Worm (Caenorhabditis elegans) whole organism, L1 larva: Measurements from ENCODE around the gene pbs-6.

Experiments used
- F16B12.6 ChIP-seq: fragments of 150-350 bp; optimal IDR thresholded peaks from 2 replicates; lab custom pipeline; 2014; ENCODE audit warnings: missing biosample characterization, missing genetic modification characterization
- alr-1 ChIP-seq: fragments of 200-800 bp; sonication (Bioruptor generic); optimal IDR thresholded peaks from 2 replicates; lab custom pipeline; 2018; ENCODE audit warnings: borderline replicate concordance, mild to moderate bottlenecking, missing genetic modification characterization, missing compliant biosample characterization
- aly-2 ChIP-seq: fragments of 150-350 bp; optimal IDR thresholded peaks from 2 replicates; lab custom pipeline; 2014; ENCODE audit warnings: missing biosample characterization, missing genetic modification characterization
- ama-1 ChIP-seq: fragments of 150-350 bp; optimal IDR thresholded peaks from 2 replicates; lab custom pipeline; 2014
- blmp-1 ChIP-seq: fragments of 150-350 bp; optimal IDR thresholded peaks from 2 replicates; lab custom pipeline; 2014; ENCODE audit warnings: missing biosample characterization, missing genetic modification characterization
- ceh-82 ChIP-seq, 3 experiments: fragments of 150-350 bp in 1 of 3; sonication (generic microtip) in 2 of 3; optimal IDR thresholded peaks; 2 replicates each; lab custom pipeline; 2014 to 2017; ENCODE audit warnings: missing biosample characterization in 3 of 3, missing genetic modification characterization in 3 of 3
- ceh-88 ChIP-seq: fragments of 200-800 bp; sonication (Bioruptor generic); IDR thresholded peaks from 2 replicates; pipeline ENCODE4 v1.3.6; 2022; ENCODE audit warnings: missing genetic modification characterization, missing compliant biosample characterization
- ces-1 ChIP-seq: fragments of 150-350 bp; optimal IDR thresholded peaks from 2 replicates; lab custom pipeline; 2014; ENCODE audit warnings: missing biosample characterization, missing genetic modification reagents, missing genetic modification characterization
- dpl-1 ChIP-seq, 3 experiments: fragments of 150-350 bp in 2 of 3; sonication (generic microtip) in 1 of 3; optimal IDR thresholded peaks; 2 replicates each; lab custom pipeline; 2014 to 2017; ENCODE audit warnings: missing biosample characterization in 3 of 3, missing genetic modification characterization in 3 of 3, missing genetic modification reagents in 3 of 3
- dsc-1 ChIP-seq: sonication (generic microtip); optimal IDR thresholded peaks from 2 replicates; lab custom pipeline; 2016; ENCODE audit warnings: mild to moderate bottlenecking, missing genetic modification characterization, missing compliant biosample characterization
- efl-1 ChIP-seq, 4 experiments: fragments of 150-350 bp; optimal IDR thresholded peaks in 3 of 4; peaks in 1 of 4; 1 replicate in 1 of 4; 2 replicates in 3 of 4; lab custom pipeline; 2014; ENCODE audit warnings: missing biosample characterization in 2 of 4, missing genetic modification characterization in 2 of 4, missing genetic modification reagents in 2 of 4
- efl-3 ChIP-seq: fragments of 200-800 bp; sonication (Bioruptor generic); optimal IDR thresholded peaks from 2 replicates; lab custom pipeline; 2018; ENCODE audit warnings: mild to moderate bottlenecking, missing genetic modification characterization, missing compliant biosample characterization
- egl-13 ChIP-seq: sonication (generic microtip); optimal IDR thresholded peaks from 2 replicates; lab custom pipeline; 2016; ENCODE audit warnings: missing genotype, missing genetic modification reagents, missing genetic modification characterization, missing compliant biosample characterization
- fkh-10 ChIP-seq: sonication (generic microtip); optimal IDR thresholded peaks from 2 replicates; lab custom pipeline; 2017; ENCODE audit warnings: missing biosample characterization, missing genetic modification reagents, missing genetic modification characterization
- fkh-4 ChIP-seq: sonication (generic microtip); optimal IDR thresholded peaks from 2 replicates; lab custom pipeline; 2016; ENCODE audit warnings: missing compliant biosample characterization, missing genetic modification characterization, borderline replicate concordance
- fkh-8 ChIP-seq: sonication (generic microtip); optimal IDR thresholded peaks from 2 replicates; lab custom pipeline; 2016; ENCODE audit warnings: mild to moderate bottlenecking, missing genetic modification characterization, missing compliant biosample characterization
- hlh-4 ChIP-seq: sonication (generic microtip); optimal IDR thresholded peaks from 2 replicates; lab custom pipeline; 2016; ENCODE audit warnings: mild to moderate bottlenecking, missing genetic modification characterization, missing compliant biosample characterization
- hpl-2 ChIP-seq: fragments of 150-350 bp; optimal IDR thresholded peaks from 2 replicates; lab custom pipeline; 2014; ENCODE audit warnings: missing biosample characterization, missing genetic modification reagents, missing genetic modification characterization
- isw-1 ChIP-seq: fragments of 200-800 bp; sonication (Bioruptor generic); IDR thresholded peaks from 2 replicates; pipeline ENCODE4 v1.3.6; 2022; ENCODE audit warnings: missing genetic modification characterization, missing compliant biosample characterization
- jun-1 ChIP-seq: fragments of 150-350 bp; optimal IDR thresholded peaks from 2 replicates; lab custom pipeline; 2014; ENCODE audit warnings: missing biosample characterization, missing genetic modification reagents, missing genetic modification characterization
- lin-14 ChIP-seq: fragments of 200-800 bp; sonication (Bioruptor generic); optimal IDR thresholded peaks from 2 replicates; lab custom pipeline; 2018; ENCODE audit warnings: mild to moderate bottlenecking, missing genetic modification characterization, moderate library complexity, missing compliant biosample characterization
- lin-15B ChIP-seq: fragments of 150-350 bp; sonication (generic microtip); optimal IDR thresholded peaks from 3 replicates; lab custom pipeline; 2014; ENCODE audit warnings: missing biosample characterization, missing genetic modification characterization
- lin-35 ChIP-seq, 2 experiments: fragments of 150-350 bp; optimal IDR thresholded peaks; 2 replicates each; lab custom pipeline; 2014; ENCODE audit warnings: missing biosample characterization in 2 of 2, missing genetic modification characterization in 2 of 2, missing genetic modification reagents in 2 of 2
- lin-39 ChIP-seq: fragments of 150-350 bp; optimal IDR thresholded peaks from 2 replicates; lab custom pipeline; 2014; ENCODE audit warnings: missing biosample characterization, missing genetic modification reagents, missing genetic modification characterization
- lir-3 ChIP-seq: sonication (generic microtip); optimal IDR thresholded peaks from 2 replicates; lab custom pipeline; 2016; ENCODE audit warnings: mild to moderate bottlenecking, missing genetic modification characterization, moderate library complexity, missing compliant biosample characterization; ENCODE audit not compliant: poor library complexity
- lsy-2 ChIP-seq, 2 experiments: fragments of 150-350 bp; optimal IDR thresholded peaks; 2 replicates each; lab custom pipeline; 2014; ENCODE audit warnings: missing biosample characterization in 2 of 2, missing genetic modification characterization in 2 of 2
- mdl-1 ChIP-seq, 2 experiments: fragments of 150-350 bp; optimal IDR thresholded peaks; 2 replicates each; lab custom pipeline; 2014 to 2017; ENCODE audit warnings: missing biosample characterization in 2 of 2, missing genetic modification characterization in 2 of 2, inconsistent platforms in 1 of 2
- mep-1 ChIP-seq: fragments of 150-350 bp; optimal IDR thresholded peaks from 2 replicates; lab custom pipeline; 2014; ENCODE audit warnings: missing biosample characterization, missing genetic modification characterization
- nhr-12 ChIP-seq: sonication (generic microtip); optimal IDR thresholded peaks from 2 replicates; lab custom pipeline; 2017; ENCODE audit warnings: missing biosample characterization, missing genetic modification characterization
- nhr-19 ChIP-seq: fragments of 200-800 bp; sonication (Bioruptor generic); conservative IDR thresholded peaks from 2 replicates; pipeline ENCODE4 v1.3.6; 2022; ENCODE audit warnings: missing genetic modification characterization, missing compliant biosample characterization
- nhr-20 ChIP-seq: sonication (generic microtip); optimal IDR thresholded peaks from 2 replicates; lab custom pipeline; 2016; ENCODE audit warnings: mild to moderate bottlenecking, missing genetic modification characterization, missing compliant biosample characterization
- nhr-237 ChIP-seq: fragments of 150-350 bp; optimal IDR thresholded peaks from 2 replicates; lab custom pipeline; 2014; ENCODE audit warnings: missing biosample characterization, missing genetic modification characterization
- nhr-71 ChIP-seq: sonication (generic microtip); optimal IDR thresholded peaks from 2 replicates; lab custom pipeline; 2016; ENCODE audit warnings: mild to moderate bottlenecking, missing genetic modification characterization, moderate library complexity, missing compliant biosample characterization
- nhr-76 ChIP-seq: sonication (generic microtip); optimal IDR thresholded peaks from 2 replicates; lab custom pipeline; 2017; ENCODE audit warnings: missing biosample characterization, missing genetic modification characterization
- pax-3 ChIP-seq: fragments of 200-800 bp; sonication (Bioruptor generic); optimal IDR thresholded peaks from 2 replicates; lab custom pipeline; 2018; ENCODE audit warnings: mild to moderate bottlenecking, missing genetic modification characterization, moderate library complexity, missing compliant biosample characterization
- pqm-1 ChIP-seq: sonication (generic microtip); optimal IDR thresholded peaks from 3 replicates; lab custom pipeline; 2017; ENCODE audit warnings: missing biosample characterization, missing genetic modification characterization
- rnt-1 ChIP-seq: sonication (generic microtip); optimal IDR thresholded peaks from 2 replicates; lab custom pipeline; 2016; ENCODE audit warnings: mild to moderate bottlenecking, missing genetic modification characterization, moderate library complexity, missing compliant biosample characterization
- skn-1 ChIP-seq: fragments of 150-350 bp; optimal IDR thresholded peaks from 2 replicates; lab custom pipeline; 2014; ENCODE audit warnings: missing biosample characterization, missing genetic modification characterization
- snpc-4 ChIP-seq: fragments of 150-350 bp; optimal IDR thresholded peaks from 2 replicates; lab custom pipeline; 2014; ENCODE audit warnings: missing biosample characterization, missing genetic modification characterization
- sptf-1 ChIP-seq: fragments of 150-350 bp; optimal IDR thresholded peaks from 2 replicates; lab custom pipeline; 2014; ENCODE audit warnings: missing biosample characterization, missing genetic modification characterization
- swsn-7 ChIP-seq: sonication (generic microtip); optimal IDR thresholded peaks from 2 replicates; lab custom pipeline; 2016; ENCODE audit warnings: missing genetic modification characterization, missing compliant biosample characterization
- tbx-2 ChIP-seq: sonication (generic microtip); optimal IDR thresholded peaks from 2 replicates; lab custom pipeline; 2016; ENCODE audit warnings: missing genetic modification characterization, missing compliant biosample characterization
- unc-130 ChIP-seq: fragments of 150-350 bp; optimal IDR thresholded peaks from 2 replicates; lab custom pipeline; 2017; ENCODE audit warnings: missing biosample characterization, missing genetic modification characterization, inconsistent platforms
- unc-30 ChIP-seq: sonication (generic microtip); optimal IDR thresholded peaks from 2 replicates; lab custom pipeline; 2017; ENCODE audit warnings: missing biosample characterization, missing genetic modification characterization
- unc-62 ChIP-seq: fragments of 150-350 bp; optimal IDR thresholded peaks from 2 replicates; lab custom pipeline; 2014; ENCODE audit warnings: missing biosample characterization, missing genetic modification reagents, missing genetic modification characterization
- unc-86 ChIP-seq: sonication (generic microtip); optimal IDR thresholded peaks from 2 replicates; lab custom pipeline; 2016; ENCODE audit warnings: missing genetic modification characterization, missing compliant biosample characterization
- unc-98 ChIP-seq: fragments of 200-800 bp; sonication (Bioruptor generic); IDR thresholded peaks from 2 replicates; pipeline ENCODE4 v1.3.6; 2022; ENCODE audit warnings: missing genetic modification characterization, missing compliant biosample characterization
- xbp-1 ChIP-seq: sonication (generic microtip); optimal IDR thresholded peaks from 2 replicates; lab custom pipeline; 2016; ENCODE audit warnings: missing genetic modification characterization, missing compliant biosample characterization
- zag-1 ChIP-seq: fragments of 150-350 bp; optimal IDR thresholded peaks from 2 replicates; lab custom pipeline; 2014; ENCODE audit warnings: missing biosample characterization, missing genetic modification characterization

pbs-6 gene

DNA sequence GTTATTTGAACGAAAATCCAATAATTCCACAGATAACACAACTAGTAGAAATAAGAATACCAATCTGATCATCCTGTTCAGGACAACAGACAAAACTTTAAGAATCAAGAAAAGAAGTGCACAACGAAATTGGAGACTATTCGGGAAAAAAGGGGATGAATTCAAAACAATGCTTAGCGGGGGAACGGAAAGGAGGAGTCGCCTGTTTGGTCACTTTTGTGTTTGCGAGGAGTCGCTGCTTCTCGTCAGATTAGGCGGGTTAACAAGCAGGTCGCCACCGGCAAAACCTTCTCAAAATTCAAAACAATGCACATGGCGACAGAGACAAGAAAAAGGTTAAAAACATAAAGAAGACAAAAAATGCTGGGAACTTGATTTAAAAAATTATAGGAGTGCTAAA is 34.1 kb downstream of the pbs-6 start, which contains the start of gene C30A5.10:
C30A5.10 (minus strand) TSS at position 101 of the 400 bp plus-strand sequence.
- TF ChIP-seq unc-130 (no peak), nhr-237 (tag; lab: Kevin White, UChicago) (no peak), ama-1 (no peak), sptf-1 (no peak), alr-1 (no peak), fkh-4 (tag; lab: Kevin White, UChicago) (no peak), hpl-2 (GFP tag; lab: Kevin White, UChicago) (no peak), nhr-76 (no peak), mdl-1 (tag; optimal IDR thresholded peaks at IDR 0.05; lab: Kevin White, UChicago) (no peak), unc-98 (GFP tag; lab: Robert Waterston, UW) (no peak), unc-30 (no peak), efl-3 (GFP tag; lab: Kevin White, UChicago) (no peak), pqm-1 (tag; lab: Kevin White, UChicago) (no peak), lin-15B (no peak), zag-1 (no peak), unc-86 (tag; lab: Kevin White, UChicago) (no peak)
- TF ChIP-seq, all 84 proteins: peak for 0

DNA sequence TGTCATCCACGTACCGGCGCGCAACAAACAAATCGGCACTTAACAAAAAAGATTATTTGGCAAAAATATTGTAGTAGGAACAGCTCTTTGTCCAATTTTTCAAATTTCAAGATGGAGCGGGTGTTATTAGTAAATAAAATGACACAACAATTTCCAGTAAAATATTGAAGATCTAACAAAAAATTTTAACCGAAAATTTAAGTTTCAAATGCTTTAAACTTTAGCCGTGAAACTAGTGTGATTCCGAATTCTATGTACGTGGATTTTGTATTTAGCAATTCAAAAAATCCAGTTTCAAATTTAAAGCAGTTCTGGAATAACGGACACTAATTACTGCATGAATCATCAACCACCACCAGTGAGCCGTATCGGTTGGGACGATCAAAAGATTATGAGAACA is 41.1 kb downstream of the pbs-6 start, which contains the start of gene snb-5:
snb-5 (plus strand) TSS at position 301 of the 400 bp plus-strand sequence.
- TF ChIP-seq ceh-88 (GFP tag; lab: Robert Waterston, UW): no peak
- TF ChIP-seq isw-1: no peak
- TF ChIP-seq F16B12.6 (tag; lab: Kevin White, UChicago): no peak
- TF ChIP-seq lin-39 (tag; lab: Kevin White, UChicago): no peak
- TF ChIP-seq rnt-1 (tag; lab: Kevin White, UChicago): no peak
- TF ChIP-seq nhr-12 (tag; lab: Kevin White, UChicago): no peak
- TF ChIP-seq efl-3 (GFP tag; lab: Kevin White, UChicago): no peak
- TF ChIP-seq nhr-76: no peak
- TF ChIP-seq blmp-1 (tag; lab: Kevin White, UChicago): no peak

DNA sequence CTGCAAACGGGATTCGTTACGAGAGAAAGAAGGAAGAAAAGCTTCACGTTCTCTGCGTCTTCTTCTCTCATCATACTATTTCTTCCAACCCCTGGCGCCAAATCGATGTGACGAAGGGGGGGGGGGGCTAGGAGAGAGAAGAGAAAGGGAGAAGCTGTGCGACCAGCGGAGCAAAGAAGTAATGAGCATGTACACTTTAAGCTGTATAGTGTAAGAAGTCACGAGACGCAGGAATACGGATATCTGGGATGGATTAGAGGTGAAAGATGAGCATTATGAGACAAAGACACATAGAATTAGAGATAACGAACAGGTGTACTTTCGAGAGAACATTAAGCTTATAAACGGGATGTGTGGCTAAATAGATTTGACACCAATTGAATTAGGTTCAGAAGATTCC is 42.1 kb downstream of the pbs-6 start:
- TF ChIP-seq tbx-2 (tag; lab: Kevin White, UChicago) (peak; percentile 55), isw-1 (peak; percentile 31), swsn-7 (tag; lab: Kevin White, UChicago) (peak; percentile 56), ces-1 (GFP tag; lab: Kevin White, UChicago) (no peak), unc-62 (GFP tag; lab: Kevin White, UChicago) (no peak), hlh-4 (tag; lab: Kevin White, UChicago) (no peak), egl-13 (tag; lab: Kevin White, UChicago) (peak; percentile 58), nhr-20 (tag; lab: Kevin White, UChicago) (peak; percentile 26), F16B12.6 (tag; lab: Kevin White, UChicago) (peak; percentile 30), nhr-71 (tag; lab: Kevin White, UChicago) (peak; percentile 76), efl-1 (optimal IDR thresholded peaks at IDR 0.05; lab: Kevin White, UChicago) (peak; percentile 46 to 48), efl-1 (GFP tag; optimal IDR thresholded peaks at IDR 0.05 in 1 of 2; lab: Kevin White, UChicago) (peak; percentile 38 to 86), fkh-8 (peak; percentile 79), skn-1 (tag; lab: Kevin White, UChicago) (peak; percentile 42), nhr-19 (GFP tag; lab: Robert Waterston, UW) (peak; percentile 49), ceh-82 (tag; optimal IDR thresholded peaks at IDR 0.05; lab: Kevin White, UChicago) (peak in 2 of 3 experiments; percentile 17 to 55), dpl-1 (GFP tag; optimal IDR thresholded peaks at IDR 0.05; lab: Kevin White, UChicago) (peak in 1 of 3 experiments; percentile 32), lin-35 (GFP tag; optimal IDR thresholded peaks at IDR 0.05; lab: Kevin White, UChicago) (peak in 1 of 2 experiments; percentile 51), lir-3 (tag; lab: Kevin White, UChicago) (peak; percentile 19), sptf-1 (no peak), rnt-1 (tag; lab: Kevin White, UChicago) (peak; percentile 45), fkh-10 (peak; percentile 30), unc-98 (GFP tag; lab: Robert Waterston, UW) (0 out of 2 replicates have a peak, but pooled peaks have one; percentile 10), blmp-1 (tag; lab: Kevin White, UChicago) (no peak), snpc-4 (tag; lab: Kevin White, UChicago) (no peak), lin-14 (GFP tag; lab: Kevin White, UChicago) (peak; percentile 94), aly-2 (tag; lab: Kevin White, UChicago) (no peak), dsc-1 (tag; lab: Kevin White, UChicago) (peak; percentile 76), xbp-1 (tag; lab: Kevin White, UChicago) (peak; percentile 3), lsy-2 (tag; optimal IDR thresholded peaks at IDR 0.05; lab: Kevin White, UChicago) (peak; percentile 52 to 57), pax-3 (tag; lab: Kevin White, UChicago) (peak; percentile 42), mep-1 (peak; percentile 26), lin-15B (no peak), jun-1 (no peak)
